Worm (Caenorhabditis elegans): Measurements from ENCODE around the gene ZC513.14.

ZC513.14 gene

ce11 chrV:8043664-8044063 lies 7.8 kb upstream of the ZC513.14 start:
- TF ChIP-seq sem-4 (tag; optimal IDR thresholded peaks at IDR 0.05) (no peak), lin-11 (tag; optimal IDR thresholded peaks at IDR 0.05) (no peak), blmp-1 (tag; optimal IDR thresholded peaks at IDR 0.05; ENCODE audit: insufficient read depth) (peak; percentile 56), nhr-21 (tag; optimal IDR thresholded peaks at IDR 0.05) (peak; percentile 11), sma-9 (GFP tag; optimal IDR thresholded peaks at IDR 0.05) (peak; percentile 44), sma-9 (tag; optimal IDR thresholded peaks at IDR 0.05) (no peak), elt-1 (tag; optimal IDR thresholded peaks at IDR 0.05) (peak; percentile 9), nhr-6 (tag; optimal IDR thresholded peaks at IDR 0.05) (no peak), nhr-129 (tag; optimal IDR thresholded peaks at IDR 0.05) (peak; percentile 38), sma-3 (GFP tag; optimal IDR thresholded peaks at IDR 0.05) (no peak)

- TF ChIP-seq mab-5 (tag; optimal IDR thresholded peaks at IDR 0.05) = no peak
- no peak for TF ChIP-seq nhr-77 (tag; optimal IDR thresholded peaks at IDR 0.05)
- TF ChIP-seq alr-1 (tag; optimal IDR thresholded peaks at IDR 0.05) = no peak
- no peak for TF ChIP-seq ceh-82 (tag; optimal IDR thresholded peaks at IDR 0.05)
- TF ChIP-seq nhr-23 (tag; optimal IDR thresholded peaks at IDR 0.05) = no peak
- no peak for TF ChIP-seq ceh-16 (tag; optimal IDR thresholded peaks at IDR 0.05)
- TF ChIP-seq ztf-11 (tag; optimal IDR thresholded peaks at IDR 0.05) = no peak
- no peak for TF ChIP-seq R02D3.7 (tag; optimal IDR thresholded peaks at IDR 0.05)
- TF ChIP-seq unc-39 (tag; optimal IDR thresholded peaks at IDR 0.05) = no peak
- TF ChIP-seq peb-1 (tag; optimal IDR thresholded peaks at IDR 0.05) = no peak
Observed at ce11 chrV:8041336-8041868, 5.6 kb upstream of the ZC513.14 start.

- TF ChIP-seq ceh-82 (tag; optimal IDR thresholded peaks at IDR 0.05) = no peak
- no peak for TF ChIP-seq nhr-129 (tag; optimal IDR thresholded peaks at IDR 0.05)
- no peak for TF ChIP-seq nhr-10 (tag; optimal IDR thresholded peaks at IDR 0.05)
- no peak for TF ChIP-seq nhr-6 (tag; optimal IDR thresholded peaks at IDR 0.05)
- no peak for TF ChIP-seq mab-5 (tag; optimal IDR thresholded peaks at IDR 0.05)
- peak; percentile 55 for TF ChIP-seq fos-1 (tag; optimal IDR thresholded peaks at IDR 0.05)
- TF ChIP-seq sma-9 (GFP tag; optimal IDR thresholded peaks at IDR 0.05) = peak; percentile 79
- TF ChIP-seq sma-9 (tag; optimal IDR thresholded peaks at IDR 0.05) = no peak
- no peak for TF ChIP-seq dmd-4 (tag; optimal IDR thresholded peaks at IDR 0.05)
- no peak for TF ChIP-seq skn-1 (tag; optimal IDR thresholded peaks at IDR 0.05)
- no peak for TF ChIP-seq nhr-11 (tag; optimal IDR thresholded peaks at IDR 0.05)
- no peak for TF ChIP-seq unc-62 (GFP tag; optimal IDR thresholded peaks at IDR 0.05)
- peak; percentile 33 for TF ChIP-seq egl-27 (tag; optimal IDR thresholded peaks at IDR 0.05)
- no peak for TF ChIP-seq ztf-1 (GFP tag; conservative IDR thresholded peaks at IDR 0.05)
- TF ChIP-seq lin-13 (GFP tag; optimal IDR thresholded peaks at IDR 0.05) = no peak
- TF ChIP-seq elt-3 (tag; optimal IDR thresholded peaks at IDR 0.05) = no peak
- TF ChIP-seq nhr-237 (tag; optimal IDR thresholded peaks at IDR 0.05) = no peak
- TF ChIP-seq ztf-11 (tag; optimal IDR thresholded peaks at IDR 0.05) = no peak
- peak; percentile 94 for TF ChIP-seq ama-1 (optimal IDR thresholded peaks at IDR 0.05)
- no peak for TF ChIP-seq ZK546.5 (tag; optimal IDR thresholded peaks at IDR 0.05)
- TF ChIP-seq C34F6.9 (tag; optimal IDR thresholded peaks at IDR 0.05) = no peak
- no peak for TF ChIP-seq unc-55 (GFP tag; optimal IDR thresholded peaks at IDR 0.05)
- TF ChIP-seq sma-3 (GFP tag; optimal IDR thresholded peaks at IDR 0.05) = peak; percentile 89
- no peak for TF ChIP-seq nhr-12 (tag; optimal IDR thresholded peaks at IDR 0.05)
- TF ChIP-seq lsy-2 (tag; optimal IDR thresholded peaks at IDR 0.05) = no peak
- TF ChIP-seq nhr-77 (tag; optimal IDR thresholded peaks at IDR 0.05) = no peak
- no peak for TF ChIP-seq R02D3.7 (tag; optimal IDR thresholded peaks at IDR 0.05)
- no peak for TF ChIP-seq gmeb-1 (tag; optimal IDR thresholded peaks at IDR 0.05)
- TF ChIP-seq nhr-25 (tag; optimal IDR thresholded peaks at IDR 0.05) = peak; percentile 43
- TF ChIP-seq unc-39 (tag; optimal IDR thresholded peaks at IDR 0.05) = no peak
- peak; percentile 83 for TF ChIP-seq blmp-1 (tag; optimal IDR thresholded peaks at IDR 0.05; ENCODE audit: insufficient read depth)
- no peak for TF ChIP-seq lin-39 (tag; optimal IDR thresholded peaks at IDR 0.05)
- TF ChIP-seq ceh-16 (tag; optimal IDR thresholded peaks at IDR 0.05) = peak; percentile 64
- no peak for TF ChIP-seq Y55F3AM.14 (GFP tag; optimal IDR thresholded peaks at IDR 0.05)
- no peak for TF ChIP-seq zag-1 (tag; optimal IDR thresholded peaks at IDR 0.05)
- no peak for TF ChIP-seq ztf-4 (tag; optimal IDR thresholded peaks at IDR 0.05)
- TF ChIP-seq sem-4 (tag; optimal IDR thresholded peaks at IDR 0.05) = peak; percentile 1
- TF ChIP-seq peb-1 (tag; optimal IDR thresholded peaks at IDR 0.05) = no peak
- TF ChIP-seq mdl-1 (tag; optimal IDR thresholded peaks at IDR 0.05) = no peak
- TF ChIP-seq nhr-23 (tag; optimal IDR thresholded peaks at IDR 0.05) = no peak
- no peak for TF ChIP-seq aly-2 (tag; optimal IDR thresholded peaks at IDR 0.05)
- TF ChIP-seq mbf-1 (tag; optimal IDR thresholded peaks at IDR 0.05) = no peak
- no peak for TF ChIP-seq F13H6.1 (tag; optimal IDR thresholded peaks at IDR 0.05)
- no peak for TF ChIP-seq alr-1 (tag; optimal IDR thresholded peaks at IDR 0.05)
- TF ChIP-seq elt-1 (tag; optimal IDR thresholded peaks at IDR 0.05) = no peak
Observed at ce11 chrV:8040247-8041084, 4.6 kb upstream of the ZC513.14 start.
